Fruit fly (Drosophila melanogaster): Measurements from ENCODE around the gene Mur89F.

Mur89F gene

DNA sequence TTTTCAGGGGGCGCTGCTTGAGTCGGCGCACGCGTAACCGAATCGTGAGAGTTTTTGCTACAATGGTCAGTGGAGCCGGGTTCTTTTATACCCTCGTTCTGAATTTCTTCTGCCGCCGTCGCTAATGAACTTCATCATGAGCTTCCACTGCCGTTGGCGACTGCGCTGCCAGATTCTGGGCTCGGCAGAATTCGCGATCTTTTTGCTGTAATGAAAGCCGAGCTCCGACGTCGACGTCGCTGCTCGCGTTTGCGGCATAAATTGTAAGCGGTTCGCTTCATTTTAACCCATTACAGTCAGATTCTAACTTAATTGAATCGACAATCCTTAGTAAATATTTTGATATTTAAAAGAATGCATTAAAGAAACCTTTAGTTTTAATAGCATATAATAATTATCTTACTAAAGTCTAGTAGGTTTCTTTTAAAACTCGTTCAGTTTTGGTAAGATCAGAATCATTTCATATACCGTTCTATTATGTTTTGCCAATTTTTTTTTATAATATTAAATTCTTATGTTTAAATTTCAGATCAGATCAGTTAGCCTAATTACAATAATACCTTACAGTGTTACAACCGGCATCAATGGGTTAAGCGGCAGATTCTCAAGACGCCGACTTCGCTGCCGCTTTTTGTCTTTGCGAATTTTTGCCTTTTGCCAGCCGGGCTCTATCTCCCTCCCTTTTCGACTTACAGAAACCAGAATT lies at the start of gene Mur89F:
Gene Mur89F, minus strand, starts transcription at position 51 of the 706 bp plus-strand sequence.
- peak; percentile 34 for TF ChIP-seq br (GFP tag; optimal IDR thresholded peaks at IDR 0.05)
- TF ChIP-seq woc (GFP tag; optimal IDR thresholded peaks at IDR 0.05) = peak; percentile 13
- peak; percentile 31 for TF ChIP-seq OdsH (GFP tag; optimal IDR thresholded peaks at IDR 0.05)
- TF ChIP-seq foxo (GFP tag; optimal IDR thresholded peaks at IDR 0.05) = peak in 1 of 2 experiments; percentile 42
- TF ChIP-seq psq (GFP tag; optimal IDR thresholded peaks at IDR 0.05) = peak; percentile 59
- peak; percentile 25 for TF ChIP-seq rgr (GFP tag; optimal IDR thresholded peaks at IDR 0.05)
- TF ChIP-seq dmrt93B (GFP tag; optimal IDR thresholded peaks at IDR 0.05) = peak; percentile 51
- no peak for TF ChIP-seq sage (GFP tag; optimal IDR thresholded peaks at IDR 0.05)
- TF ChIP-seq sv (GFP tag; optimal IDR thresholded peaks at IDR 0.05) = no peak
- TF ChIP-seq tai (GFP tag; optimal IDR thresholded peaks at IDR 0.05) = no peak
- TF ChIP-seq Sp1 (GFP tag; optimal IDR thresholded peaks at IDR 0.05) = peak; percentile 49
- peak; percentile 10 for TF ChIP-seq Hnf4 (GFP tag; optimal IDR thresholded peaks at IDR 0.05)
- TF ChIP-seq HLH106 (tag; optimal IDR thresholded peaks at IDR 0.05) = peak; percentile 59
- peak; percentile 40 for TF ChIP-seq h (GFP tag; optimal IDR thresholded peaks at IDR 0.05)
- peak; percentile 56 for TF ChIP-seq fru (GFP tag; optimal IDR thresholded peaks at IDR 0.05)
- no peak for TF ChIP-seq jim (GFP tag; optimal IDR thresholded peaks at IDR 0.05)
- no peak for TF ChIP-seq GATAd (GFP tag; optimal IDR thresholded peaks at IDR 0.05)

- TF ChIP-seq Dif (GFP tag; optimal IDR thresholded peaks at IDR 0.05; ENCODE audit: partially characterized antibody) (no peak), N (GFP tag; optimal IDR thresholded peaks at IDR 0.05) (no peak), Myc (optimal IDR thresholded peaks at IDR 0.05) (no peak), Vsx2 (GFP tag; optimal IDR thresholded peaks at IDR 0.05; ENCODE audit: partially characterized antibody) (no peak), jim (GFP tag; optimal IDR thresholded peaks at IDR 0.05) (no peak), CrebA (GFP tag; optimal IDR thresholded peaks at IDR 0.05; ENCODE audit: borderline replicate concordance) (no peak), h (GFP tag; optimal IDR thresholded peaks at IDR 0.05) (no peak), HLH106 (tag; optimal IDR thresholded peaks at IDR 0.05) (no peak), ey (GFP tag; optimal IDR thresholded peaks at IDR 0.05) (no peak), Dfd (GFP tag; optimal IDR thresholded peaks at IDR 0.05) (no peak), psq (GFP tag; optimal IDR thresholded peaks at IDR 0.05) (no peak), sage (GFP tag; optimal IDR thresholded peaks at IDR 0.05) (no peak), usp (GFP tag; optimal IDR thresholded peaks at IDR 0.05) (no peak), Hr83 (GFP tag; optimal IDR thresholded peaks at IDR 0.05; ENCODE audit: poor library complexity, severe bottlenecking) (no peak), CG32264 (GFP tag; optimal IDR thresholded peaks at IDR 0.05) (no peak), brk (GFP tag; optimal IDR thresholded peaks at IDR 0.05) (no peak)
Observed at dm6 chr3R:17251271-17251670, 49.3 kb upstream of the Mur89F start.

dm6 chr3R:17249233-17249632 lies 47.3 kb upstream of the Mur89F start:
- TF ChIP-seq h (GFP tag; optimal IDR thresholded peaks at IDR 0.05) = no peak
- TF ChIP-seq brk (GFP tag; optimal IDR thresholded peaks at IDR 0.05) = no peak
- TF ChIP-seq lola (GFP tag; optimal IDR thresholded peaks at IDR 0.05) = no peak
- no peak for TF ChIP-seq Rel (GFP tag; optimal IDR thresholded peaks at IDR 0.05)
- no peak for TF ChIP-seq Rel (tag; optimal IDR thresholded peaks at IDR 0.05)
- no peak for TF ChIP-seq Sp1 (GFP tag; optimal IDR thresholded peaks at IDR 0.05)
- TF ChIP-seq HLH106 (tag; optimal IDR thresholded peaks at IDR 0.05) = no peak
- TF ChIP-seq Hr83 (GFP tag; optimal IDR thresholded peaks at IDR 0.05; ENCODE audit: poor library complexity, severe bottlenecking) = no peak
- TF ChIP-seq rgr (GFP tag; optimal IDR thresholded peaks at IDR 0.05) = no peak
- no peak for TF ChIP-seq dl (GFP tag; optimal IDR thresholded peaks at IDR 0.05; ENCODE audit: insufficient read depth in 1 of 2, partially characterized antibody in 2 of 2)
- TF ChIP-seq ey (GFP tag; optimal IDR thresholded peaks at IDR 0.05) = no peak
- no peak for TF ChIP-seq sage (GFP tag; optimal IDR thresholded peaks at IDR 0.05)
- TF ChIP-seq Dif (GFP tag; optimal IDR thresholded peaks at IDR 0.05; ENCODE audit: partially characterized antibody) = no peak
- TF ChIP-seq N (GFP tag; optimal IDR thresholded peaks at IDR 0.05) = no peak
- TF ChIP-seq CrebA (GFP tag; optimal IDR thresholded peaks at IDR 0.05; ENCODE audit: borderline replicate concordance) = no peak
- no peak for TF ChIP-seq CG32264 (GFP tag; optimal IDR thresholded peaks at IDR 0.05)
- no peak for TF ChIP-seq Dfd (GFP tag; optimal IDR thresholded peaks at IDR 0.05)

dm6 chr3R:17247699-17248098 lies 45.8 kb upstream of the Mur89F start:
- no peak for TF ChIP-seq jim (GFP tag; optimal IDR thresholded peaks at IDR 0.05)
- TF ChIP-seq dl (GFP tag; optimal IDR thresholded peaks at IDR 0.05; ENCODE audit: insufficient read depth in 1 of 2, partially characterized antibody in 2 of 2) = no peak
- TF ChIP-seq psq (GFP tag; optimal IDR thresholded peaks at IDR 0.05) = no peak
- no peak for TF ChIP-seq Dfd (GFP tag; optimal IDR thresholded peaks at IDR 0.05)
- no peak for TF ChIP-seq CrebA (GFP tag; optimal IDR thresholded peaks at IDR 0.05; ENCODE audit: borderline replicate concordance)
- no peak for TF ChIP-seq tai (GFP tag; optimal IDR thresholded peaks at IDR 0.05)
- no peak for TF ChIP-seq CG9705 (GFP tag; optimal IDR thresholded peaks at IDR 0.05)
- no peak for TF ChIP-seq Abd-B (GFP tag; optimal IDR thresholded peaks at IDR 0.05)
- no peak for TF ChIP-seq h (GFP tag; optimal IDR thresholded peaks at IDR 0.05)
- no peak for TF ChIP-seq fru (GFP tag; optimal IDR thresholded peaks at IDR 0.05)
- TF ChIP-seq foxo (GFP tag; optimal IDR thresholded peaks at IDR 0.05) = no peak
- no peak for TF ChIP-seq ey (GFP tag; optimal IDR thresholded peaks at IDR 0.05)
- no peak for TF ChIP-seq dsf (GFP tag; optimal IDR thresholded peaks at IDR 0.05; ENCODE audit: borderline replicate concordance)
- no peak for TF ChIP-seq sage (GFP tag; optimal IDR thresholded peaks at IDR 0.05)
- TF ChIP-seq Myc (optimal IDR thresholded peaks at IDR 0.05) = no peak
